Fruit fly (Drosophila melanogaster): ENCODE data around the gene Rab27.

The Rab27 gene

dm6 chrX:1465707-1466504, 10.9 kb downstream of the Rab27 start, which contains the start of the genes O-fut2 and CG14777 (continued):
- TF ChIP-seq CG30020 (tag; optimal IDR thresholded peaks at IDR 0.05) = no peak
- TF ChIP-seq CG6683 (GFP tag; optimal IDR thresholded peaks at IDR 0.05) = no peak
- TF ChIP-seq CG9797 (GFP tag; optimal IDR thresholded peaks at IDR 0.05) = peak; percentile 7
- no peak for TF ChIP-seq Optix (GFP tag; IDR thresholded peaks at IDR 0.05)
- TF ChIP-seq CG8924 (tag; optimal IDR thresholded peaks at IDR 0.05) = no peak
- no peak for TF ChIP-seq oc (tag; optimal IDR thresholded peaks at IDR 0.05)
- peak; percentile 15 for TF ChIP-seq CG2116 (GFP tag; optimal IDR thresholded peaks at IDR 0.05)
- TF ChIP-seq NFAT (GFP tag; IDR thresholded peaks at IDR 0.05) = no peak
- no peak for TF ChIP-seq cas (GFP tag; IDR thresholded peaks at IDR 0.05)
- no peak for TF ChIP-seq CG1529 (GFP tag; optimal IDR thresholded peaks at IDR 0.05)
- TF ChIP-seq CG3407 (GFP tag; optimal IDR thresholded peaks at IDR 0.05) = no peak
- no peak for TF ChIP-seq pum (GFP tag; optimal IDR thresholded peaks at IDR 0.05)
- no peak for TF ChIP-seq CG11696 (GFP tag; IDR thresholded peaks at IDR 0.05)
- no peak for TF ChIP-seq vfl (GFP tag; optimal IDR thresholded peaks at IDR 0.05)
- no peak for TF ChIP-seq pita (GFP tag; optimal IDR thresholded peaks at IDR 0.05)
- no peak for TF ChIP-seq Ets97D (GFP tag; optimal IDR thresholded peaks at IDR 0.05)
- no peak for TF ChIP-seq Lpt (GFP tag; optimal IDR thresholded peaks at IDR 0.05)
- TF ChIP-seq CG4707 (GFP tag; optimal IDR thresholded peaks at IDR 0.05) = no peak
- no peak for TF ChIP-seq kni (GFP tag; optimal IDR thresholded peaks at IDR 0.05)
- no peak for TF ChIP-seq CG10565 (GFP tag; optimal IDR thresholded peaks at IDR 0.05)
- 0 out of 3 replicates have a peak, but pooled peaks have one; percentile 11 for TF ChIP-seq ci (GFP tag; IDR thresholded peaks at IDR 0.05)
- no peak for TF ChIP-seq stc (GFP tag; IDR thresholded peaks at IDR 0.05)
- TF ChIP-seq sr (GFP tag; IDR thresholded peaks at IDR 0.05) = 0 out of 3 replicates have a peak, but pooled peaks have one; percentile 7
- no peak for TF ChIP-seq CG17612 (GFP tag; IDR thresholded peaks at IDR 0.05)
- TF ChIP-seq chn (GFP tag; optimal IDR thresholded peaks at IDR 0.05) = no peak
- no peak for TF ChIP-seq cg (GFP tag; optimal IDR thresholded peaks at IDR 0.05)
- TF ChIP-seq Hey (tag; optimal IDR thresholded peaks at IDR 0.05) = no peak
- TF ChIP-seq MESR4 (GFP tag; optimal IDR thresholded peaks at IDR 0.05) = peak; percentile 60
- no peak for TF ChIP-seq crc (GFP tag; optimal IDR thresholded peaks at IDR 0.05)
- TF ChIP-seq CG3726 (GFP tag; IDR thresholded peaks at IDR 0.05) = no peak
- TF ChIP-seq MBD-R2 (GFP tag; IDR thresholded peaks at IDR 0.05) = peak; percentile 63
- TF ChIP-seq tgo (GFP tag; IDR thresholded peaks at IDR 0.05) = 0 out of 3 replicates have a peak, but pooled peaks have one; percentile 16
- no peak for TF ChIP-seq CG6689 (GFP tag; IDR thresholded peaks at IDR 0.05)
- peak; percentile 17 for TF ChIP-seq trem (tag; optimal IDR thresholded peaks at IDR 0.05)
- no peak for TF ChIP-seq sim (GFP tag; IDR thresholded peaks at IDR 0.05)
- TF ChIP-seq row (GFP tag; IDR thresholded peaks at IDR 0.05) = peak; percentile 42; the same call in 2 of the 3 replicates
- no peak for TF ChIP-seq CG10321 (GFP tag; IDR thresholded peaks at IDR 0.05)
- no peak for TF ChIP-seq dati (GFP tag; IDR thresholded peaks at IDR 0.05)
- no peak for TF ChIP-seq ewg (GFP tag; optimal IDR thresholded peaks at IDR 0.05)
- peak; percentile 66 for TF ChIP-seq gfzf (GFP tag; optimal IDR thresholded peaks at IDR 0.05)
- no peak for TF ChIP-seq Dfd (GFP tag; optimal IDR thresholded peaks at IDR 0.05)
- TF ChIP-seq tin (GFP tag; optimal IDR thresholded peaks at IDR 0.05) = no peak
- no peak for TF ChIP-seq B-H1 (GFP tag; IDR thresholded peaks at IDR 0.05)
- TF ChIP-seq Mes4 (GFP tag; optimal IDR thresholded peaks at IDR 0.05) = no peak
- no peak for TF ChIP-seq CG32532 (GFP tag; IDR thresholded peaks at IDR 0.05)
- no peak for TF ChIP-seq pnt (GFP tag; optimal IDR thresholded peaks at IDR 0.05)
- TF ChIP-seq Oaz (GFP tag; IDR thresholded peaks at IDR 0.05) = 0 out of 2 replicates have a peak, but pooled peaks have one; percentile 15
- no peak for TF ChIP-seq jing (GFP tag; optimal IDR thresholded peaks at IDR 0.05)
- peak; percentile 51; the same call in 1 of the 2 replicates for TF ChIP-seq slbo (GFP tag; IDR thresholded peaks at IDR 0.05)
- no peak for TF ChIP-seq HLH3B (GFP tag; IDR thresholded peaks at IDR 0.05)
- peak; percentile 9 for TF ChIP-seq az2 (GFP tag; optimal IDR thresholded peaks at IDR 0.05)

Measured in whole organism, embryonic.